Fruit fly (Drosophila melanogaster) whole organism, embryonic: ENCODE data around the gene CG34453.

Source experiments
- Aef1 ChIP-seq: fragments of 200-800 bp; sonication (Bioruptor generic); IDR thresholded peaks from 3 replicates; pipeline ENCODE4 v1.3.6; 2022; ENCODE audit warnings: missing biosample characterization, missing genetic modification characterization
- B-H2 ChIP-seq: fragments of 200-800 bp; sonication (Bioruptor generic); optimal IDR thresholded peaks from 2 replicates; lab custom pipeline; 2018; ENCODE audit warnings: missing biosample characterization, mild to moderate bottlenecking, missing genetic modification characterization
- BEAF-32 ChIP-seq: fragments of 200-800 bp; sonication (Bioruptor generic); optimal IDR thresholded peaks from 3 replicates; lab custom pipeline; 2017; ENCODE audit warnings: missing biosample characterization, missing genetic modification characterization, mild to moderate bottlenecking, moderate library complexity, missing genetic modification reagents
- C15 ChIP-seq: fragments of 200-800 bp; sonication (Bioruptor generic); IDR thresholded peaks from 3 replicates; pipeline ENCODE4 v1.3.6; 2022; ENCODE audit warnings: missing biosample characterization, missing genetic modification characterization
- CG11695 ChIP-seq: fragments of 200-800 bp; sonication (Bioruptor generic); IDR thresholded peaks from 3 replicates; pipeline ENCODE4 v1.3.6; 2022; ENCODE audit warnings: missing biosample characterization, missing genetic modification characterization
- CG1233 ChIP-seq: fragments of 200-800 bp; sonication (Bioruptor generic); optimal IDR thresholded peaks from 4 replicates; lab custom pipeline; 2018; ENCODE audit warnings: missing biosample characterization, mild to moderate bottlenecking, missing genetic modification characterization
- CG12744 ChIP-seq: fragments of 200-800 bp; sonication (Bioruptor generic); optimal IDR thresholded peaks from 2 replicates; lab custom pipeline; 2016; ENCODE audit warnings: missing biosample characterization, missing genetic modification characterization
- CG15011 ChIP-seq: fragments of 200-800 bp; sonication (Bioruptor generic); optimal IDR thresholded peaks from 3 replicates; lab custom pipeline; 2018; ENCODE audit warnings: missing biosample characterization, mild to moderate bottlenecking, missing genetic modification characterization
- CG15514 ChIP-seq: fragments of 200-800 bp; sonication (Bioruptor generic); optimal IDR thresholded peaks from 3 replicates; lab custom pipeline; 2017; ENCODE audit warnings: missing biosample characterization, missing genetic modification characterization, mild to moderate bottlenecking, moderate library complexity, missing genetic modification reagents
- CG17328 ChIP-seq: fragments of 200-800 bp; sonication (Bioruptor generic); IDR thresholded peaks from 2 replicates; pipeline ENCODE4 v1.3.6; 2022; ENCODE audit warnings: missing biosample characterization, missing genetic modification characterization
- CG2678 ChIP-seq: fragments of 200-800 bp; sonication (Bioruptor generic); optimal IDR thresholded peaks from 3 replicates; lab custom pipeline; 2019; ENCODE audit warnings: missing biosample characterization, mild to moderate bottlenecking, missing genetic modification characterization, moderate library complexity
- CG2875 ChIP-seq: fragments of 200-800 bp; sonication (Bioruptor generic); optimal IDR thresholded peaks from 2 replicates; lab custom pipeline; 2017; ENCODE audit warnings: missing biosample characterization, mild to moderate bottlenecking, missing genetic modification characterization, missing genetic modification reagents
- CG3163 ChIP-seq: fragments of 200-800 bp; sonication (Bioruptor generic); optimal IDR thresholded peaks from 3 replicates; lab custom pipeline; 2016; ENCODE audit warnings: missing biosample characterization, missing genetic modification characterization
- CG32532 ChIP-seq: fragments of 200-800 bp; sonication (Bioruptor generic); IDR thresholded peaks from 2 replicates; pipeline ENCODE4 v1.3.6; 2022; ENCODE audit warnings: missing biosample characterization, missing genetic modification characterization
- CG34224 ChIP-seq: fragments of 200-800 bp; sonication (Bioruptor generic); IDR thresholded peaks from 3 replicates; pipeline ENCODE4 v1.3.6; 2022; ENCODE audit warnings: missing biosample characterization, missing genetic modification characterization; ENCODE audit not compliant: partially characterized antibody
- CG3726 ChIP-seq: fragments of 200-800 bp; sonication (Bioruptor generic); IDR thresholded peaks from 3 replicates; pipeline ENCODE4, ENCODE4 v1.3.6; 2022; ENCODE audit warnings: missing biosample characterization, missing genetic modification characterization
- CG4328 ChIP-seq: fragments of 200-800 bp; sonication (Bioruptor generic); optimal IDR thresholded peaks from 3 replicates; lab custom pipeline; 2017; ENCODE audit warnings: missing biosample characterization, missing genetic modification reagents, missing genetic modification characterization
- CG4617 ChIP-seq: fragments of 200-800 bp; sonication (Bioruptor generic); optimal IDR thresholded peaks from 3 replicates; lab custom pipeline; 2016; ENCODE audit warnings: missing biosample characterization, missing genetic modification characterization, borderline replicate concordance
- CG5245 ChIP-seq: fragments of 200-800 bp; sonication (Bioruptor generic); optimal IDR thresholded peaks from 3 replicates; lab custom pipeline; 2016; ENCODE audit warnings: missing biosample characterization, missing genetic modification characterization
- CG8388 ChIP-seq: fragments of 200-800 bp; sonication (Bioruptor generic); optimal IDR thresholded peaks from 2 replicates; lab custom pipeline; 2019; ENCODE audit warnings: missing biosample characterization, mild to moderate bottlenecking, missing genetic modification characterization, moderate library complexity
- CG8924 ChIP-seq: fragments of 200-800 bp; optimal IDR thresholded peaks from 3 replicates; lab custom pipeline; 2019; ENCODE audit warnings: missing biosample characterization, mild to moderate bottlenecking, missing genetic modification characterization, moderate library complexity
- CG9437 ChIP-seq: fragments of 200-800 bp; sonication (Bioruptor generic); optimal IDR thresholded peaks from 2 replicates; lab custom pipeline; 2018; ENCODE audit warnings: missing biosample characterization, mild to moderate bottlenecking, missing genetic modification characterization
- CTCF ChIP-seq: fragments of 200-800 bp; sonication (Bioruptor generic); optimal IDR thresholded peaks from 2 replicates; lab custom pipeline; 2017; ENCODE audit warnings: missing biosample characterization, mild to moderate bottlenecking, missing genetic modification characterization, moderate library complexity
- Camta ChIP-seq: fragments of 200-800 bp; sonication (Bioruptor generic); optimal IDR thresholded peaks from 2 replicates; lab custom pipeline; 2016; ENCODE audit warnings: missing biosample characterization, missing genetic modification characterization
- CkIIα-i1 ChIP-seq: fragments of 200-800 bp; sonication (Bioruptor generic); IDR thresholded peaks from 2 replicates; pipeline ENCODE4 v1.3.6; 2022; ENCODE audit warnings: missing biosample characterization, missing genetic modification characterization
- CrebB ChIP-seq: fragments of 200-800 bp; sonication (Bioruptor generic); optimal IDR thresholded peaks from 3 replicates; lab custom pipeline; 2018; ENCODE audit warnings: missing biosample characterization, mild to moderate bottlenecking, missing genetic modification characterization
- Dek ChIP-seq: fragments of 200-800 bp; sonication (Bioruptor generic); optimal IDR thresholded peaks from 3 replicates; lab custom pipeline; 2019; ENCODE audit warnings: missing biosample characterization, mild to moderate bottlenecking, missing genetic modification characterization, moderate library complexity
- Dfd ChIP-seq, 2 experiments: fragments of >200 bp; optimal IDR thresholded peaks; 2 replicates each; lab custom pipeline; 2017; ENCODE audit warnings: missing biosample characterization in 2 of 2, missing genetic modification characterization in 2 of 2
- Doc2 ChIP-seq: fragments of 200-800 bp; sonication (Bioruptor generic); IDR thresholded peaks from 2 replicates; pipeline ENCODE4 v1.3.6; 2022; ENCODE audit warnings: missing biosample characterization, missing genetic modification characterization
- Gsc ChIP-seq: fragments of 200-800 bp; sonication (Bioruptor generic); IDR thresholded peaks from 2 replicates; pipeline ENCODE4 v1.3.6; 2022; ENCODE audit warnings: missing biosample characterization, missing genetic modification characterization
- H2.0 ChIP-seq: fragments of 200-800 bp; sonication (Bioruptor generic); IDR thresholded peaks from 2 replicates; pipeline ENCODE4 v1.3.6; 2022; ENCODE audit warnings: missing biosample characterization, missing genetic modification characterization
- Lim3 ChIP-seq: fragments of 200-800 bp; sonication (Bioruptor generic); IDR thresholded peaks from 2 replicates; pipeline ENCODE4 v1.3.6; 2022; ENCODE audit warnings: missing biosample characterization, missing genetic modification characterization
- NFAT ChIP-seq: fragments of 200-800 bp; sonication (Bioruptor generic); IDR thresholded peaks from 2 replicates; pipeline ENCODE4 v1.3.6; 2022; ENCODE audit warnings: missing biosample characterization, missing genetic modification characterization
- Usf ChIP-seq: fragments of 200-800 bp; sonication (Bioruptor generic); optimal IDR thresholded peaks from 2 replicates; lab custom pipeline; 2017; ENCODE audit warnings: missing genotype, missing biosample characterization, missing genetic modification characterization
- Vsx1 ChIP-seq: fragments of 200-800 bp; sonication (Bioruptor generic); optimal IDR thresholded peaks from 2 replicates; lab custom pipeline; 2017; ENCODE audit warnings: missing biosample characterization, mild to moderate bottlenecking, missing genetic modification characterization, missing genetic modification reagents
- ara ChIP-seq: fragments of 200-800 bp; sonication (Bioruptor generic); IDR thresholded peaks from 2 replicates; pipeline ENCODE4 v1.3.6; 2022; ENCODE audit warnings: missing biosample characterization, missing genetic modification characterization
- bab2 ChIP-seq: fragments of 200-800 bp; sonication (Bioruptor generic); optimal IDR thresholded peaks from 2 replicates; lab custom pipeline; 2016; ENCODE audit warnings: missing biosample characterization, missing genetic modification characterization
- bigmax ChIP-seq: fragments of 200-800 bp; sonication (Bioruptor generic); optimal IDR thresholded peaks from 2 replicates; lab custom pipeline; 2018; ENCODE audit warnings: missing biosample characterization, mild to moderate bottlenecking, missing genetic modification characterization
- bsh ChIP-seq, 2 experiments: fragments of 200-800 bp; sonication (Bioruptor generic); optimal IDR thresholded peaks; 2 replicates each; lab custom pipeline; 2017 to 2018; ENCODE audit warnings: mild to moderate bottlenecking in 2 of 2, missing biosample characterization in 2 of 2, missing genetic modification characterization in 2 of 2, moderate library complexity in 1 of 2
- cas ChIP-seq: fragments of 200-800 bp; sonication (Bioruptor generic); IDR thresholded peaks from 2 replicates; pipeline ENCODE4 v1.3.6; 2022; ENCODE audit warnings: missing biosample characterization, missing genetic modification characterization
- dati ChIP-seq: fragments of 200-800 bp; sonication (Bioruptor generic); IDR thresholded peaks from 2 replicates; pipeline ENCODE4 v1.3.6; 2022; ENCODE audit warnings: missing biosample characterization, missing genetic modification characterization
- eve ChIP-seq, 2 experiments: fragments of >200 bp; optimal IDR thresholded peaks; 2 replicates each; lab custom pipeline; 2017; ENCODE audit warnings: missing biosample characterization in 2 of 2, missing genetic modification characterization in 2 of 2
- grn ChIP-seq: fragments of 200-800 bp; sonication (Bioruptor generic); optimal IDR thresholded peaks from 3 replicates; lab custom pipeline; 2017; ENCODE audit warnings: missing biosample characterization, missing genetic modification characterization
- hb ChIP-seq: fragments of 200-800 bp; sonication (Bioruptor generic); IDR thresholded peaks from 3 replicates; pipeline ENCODE4 v1.3.6; 2022; ENCODE audit warnings: missing biosample characterization, missing genetic modification characterization; ENCODE audit not compliant: partially characterized antibody
- hth ChIP-seq: fragments of >200 bp; optimal IDR thresholded peaks from 2 replicates; lab custom pipeline; 2017; ENCODE audit warnings: inconsistent platforms
- oc ChIP-seq: fragments of 200-800 bp; sonication (Bioruptor generic); optimal IDR thresholded peaks from 2 replicates; lab custom pipeline; 2018; ENCODE audit warnings: missing biosample characterization, mild to moderate bottlenecking, missing genetic modification characterization, moderate library complexity
- scrt ChIP-seq: fragments of 200-800 bp; sonication (Bioruptor generic); optimal IDR thresholded peaks from 2 replicates; lab custom pipeline; 2018; ENCODE audit warnings: missing biosample characterization, mild to moderate bottlenecking, missing genetic modification characterization, moderate library complexity
- sd ChIP-seq: fragments of 200-800 bp; sonication (Bioruptor generic); optimal IDR thresholded peaks from 3 replicates; lab custom pipeline; 2018; ENCODE audit warnings: missing biosample characterization, mild to moderate bottlenecking, missing genetic modification characterization, moderate library complexity
- tin ChIP-seq: fragments of 200-800 bp; sonication (Bioruptor generic); optimal IDR thresholded peaks from 3 replicates; lab custom pipeline; 2016; ENCODE audit warnings: missing biosample characterization, missing genetic modification characterization
- tna ChIP-seq: fragments of 200-800 bp; sonication (Bioruptor generic); IDR thresholded peaks from 2 replicates; pipeline ENCODE4 v1.3.6; 2022; ENCODE audit warnings: missing biosample characterization, missing genetic modification characterization; ENCODE audit not compliant: partially characterized antibody
- yki ChIP-seq: fragments of >200 bp; optimal IDR thresholded peaks from 3 replicates; lab custom pipeline; 2018

The CG34453 gene

dm6 chr3L:264378-265151 is 31.4 kb upstream of the CG34453 start, which contains the start of the genes Tudor-SN and mRpL17 (continued):
- peak; percentile 11 for TF ChIP-seq scrt (GFP tag; lab: Kevin White, UChicago)
- no peak for TF ChIP-seq bab2 (GFP tag; lab: Kevin White, UChicago)
- no peak for TF ChIP-seq Camta (GFP tag; lab: Kevin White, UChicago)
- TF ChIP-seq bsh (GFP tag; optimal IDR thresholded peaks at IDR 0.05; lab: Kevin White, UChicago): peak in 1 of 2 experiments; percentile 11
- TF ChIP-seq Dfd (GFP tag; optimal IDR thresholded peaks at IDR 0.05; lab: Kevin White, UChicago): no peak
- no peak for TF ChIP-seq grn (GFP tag; lab: Kevin White, UChicago)
- no peak for TF ChIP-seq CG5245 (GFP tag; lab: Kevin White, UChicago)
- peak; percentile 72 for TF ChIP-seq CG15514 (GFP tag; lab: Kevin White, UChicago)
- TF ChIP-seq CG4328 (GFP tag; lab: Kevin White, UChicago): no peak
- TF ChIP-seq Doc2 (GFP tag; lab: Robert Waterston, UW): no peak
- TF ChIP-seq hth: no peak
- peak; percentile 38 for TF ChIP-seq bigmax
- 0 out of 2 replicates have a peak, but pooled peaks have one; percentile 27 for TF ChIP-seq CG17328
- no peak for TF ChIP-seq CG3163
- TF ChIP-seq CG8388: peak; percentile 9
- no peak for TF ChIP-seq CkIIα-i1 (GFP tag; lab: Robert Waterston, UW)
- TF ChIP-seq CG8924: peak; percentile 30
- TF ChIP-seq Aef1: no peak
- peak; percentile 66; the same call in 1 of the 2 replicates for TF ChIP-seq NFAT (GFP tag; lab: Robert Waterston, UW)
- TF ChIP-seq CG15011: no peak
- no peak for TF ChIP-seq Vsx1
- TF ChIP-seq CG34224: peak; percentile 89
- TF ChIP-seq Gsc: no peak
- no peak for TF ChIP-seq eve (GFP tag; optimal IDR thresholded peaks at IDR 0.05; lab: Kevin White, UChicago)
- no peak for TF ChIP-seq ara
- TF ChIP-seq tin (GFP tag; lab: Kevin White, UChicago): peak; percentile 30
- TF ChIP-seq BEAF-32 (GFP tag; lab: Kevin White, UChicago): peak; percentile 97
- peak; percentile 22 for TF ChIP-seq sd
- TF ChIP-seq tna (GFP tag; lab: Robert Waterston, UW): peak; percentile 95
- peak; percentile 41 for TF ChIP-seq B-H2 (GFP tag; lab: Kevin White, UChicago)
- TF ChIP-seq CG2678 (tag; lab: Kevin White, UChicago): peak; percentile 47
- no peak for TF ChIP-seq CG4617 (GFP tag; lab: Kevin White, UChicago)
- TF ChIP-seq CG3726 (GFP tag; lab: Robert Waterston, UW): no peak
- no peak for TF ChIP-seq C15 (GFP tag; lab: Robert Waterston, UW)
- TF ChIP-seq CG2875 (GFP tag; lab: Kevin White, UChicago): no peak
- no peak; the same call in 1 of the 2 replicates for TF ChIP-seq H2.0 (GFP tag; lab: Robert Waterston, UW)
- TF ChIP-seq CrebB: no peak
- TF ChIP-seq CG12744: no peak
- no peak for TF ChIP-seq CG1233 (GFP tag; lab: Kevin White, UChicago)
- no peak for TF ChIP-seq CG11695 (GFP tag; lab: Robert Waterston, UW)
- TF ChIP-seq yki (lab: Kevin White, UChicago): no peak
- no peak for TF ChIP-seq Lim3 (GFP tag; lab: Robert Waterston, UW)
- TF ChIP-seq Dek (tag; lab: Kevin White, UChicago): peak; percentile 60
- peak; percentile 97 for TF ChIP-seq hb
- no peak for TF ChIP-seq cas (GFP tag; lab: Robert Waterston, UW)
- TF ChIP-seq CG9437 (GFP tag; lab: Kevin White, UChicago): peak; percentile 97
- TF ChIP-seq CTCF (GFP tag; lab: Kevin White, UChicago): peak; percentile 6
- TF ChIP-seq CG32532 (GFP tag; lab: Robert Waterston, UW): peak; percentile 40; the same call in 1 of the 2 replicates
- no peak for TF ChIP-seq dati
- TF ChIP-seq oc (tag; lab: Kevin White, UChicago): no peak
- TF ChIP-seq Usf (GFP tag; lab: Kevin White, UChicago): no peak
